Worm (Caenorhabditis elegans): ENCODE results near the gene B0035.3.

Gene B0035.3

ce11 chrIV:11314885-11315284 is at the start of gene B0035.3, which contains the start of the genes B0035.22 and pfd-4:
TSS of gene B0035.3 (minus strand) at chrIV:11314998.
TSS of gene B0035.22 (plus strand) at chrIV:11315153.
TSS of gene pfd-4 (plus strand) at chrIV:11315207.
- TF ChIP-seq unc-62 (GFP tag; optimal IDR thresholded peaks at IDR 0.05): no peak

ce11 chrIV:11363806-11364562 is 49.2 kb upstream of the B0035.3 start:
- TF ChIP-seq unc-62 (GFP tag; optimal IDR thresholded peaks at IDR 0.05): no peak

- TF ChIP-seq unc-62 (GFP tag; optimal IDR thresholded peaks at IDR 0.05): no peak
Measured at ce11 chrIV:11361409-11361808, 46.6 kb upstream of the B0035.3 start, which contains the start of gene T01G1.4. TSS of gene T01G1.4 (minus strand) at chrIV:11361509.

DNA sequence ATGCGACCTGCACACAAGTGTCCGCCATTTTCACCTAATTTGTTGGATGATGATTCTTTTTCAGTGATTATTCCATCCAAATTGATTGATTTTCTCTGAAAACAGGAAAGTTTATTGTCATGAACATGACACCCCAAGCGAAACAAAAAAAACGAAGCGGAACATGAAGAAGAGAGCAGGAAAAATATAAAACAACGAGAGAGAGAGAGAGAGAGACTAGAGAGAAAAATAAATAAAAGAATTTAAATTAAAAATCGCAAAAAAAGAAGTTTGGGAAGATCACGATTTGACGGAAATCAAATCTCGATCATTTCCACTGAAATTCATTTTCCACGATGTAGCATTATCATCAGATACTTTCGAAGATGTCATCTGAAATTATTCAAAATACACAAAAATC is 45.0 kb upstream of the B0035.3 start, which contains the start of gene klp-12:
TSS of gene klp-12 (minus strand) at position 101 of the 400 bp plus-strand sequence.
- TF ChIP-seq unc-62 (GFP tag; optimal IDR thresholded peaks at IDR 0.05): no peak

DNA sequence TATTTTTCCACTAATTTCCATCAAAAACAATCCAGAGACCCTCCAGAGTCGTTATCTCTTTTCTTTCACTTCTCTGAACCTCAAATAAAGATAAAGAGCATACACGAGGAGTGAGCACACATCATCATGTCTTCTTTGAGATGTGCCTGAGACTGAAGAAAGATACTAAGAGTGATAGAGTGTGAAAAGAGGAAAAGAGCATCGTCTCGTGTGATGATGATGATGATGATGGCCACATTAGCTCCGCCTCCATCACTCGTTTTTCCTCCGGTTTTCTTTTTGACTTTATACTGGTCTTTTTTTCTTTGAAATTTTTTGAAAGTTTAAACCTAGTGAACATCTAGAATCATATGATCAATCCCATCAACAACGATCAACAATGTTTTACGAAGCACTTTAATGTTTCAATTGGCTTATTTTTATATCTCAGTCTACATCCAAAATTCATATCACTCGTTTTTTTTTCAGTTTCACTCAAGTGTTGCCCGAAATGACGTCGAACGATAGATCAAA is 39.2 kb upstream of the B0035.3 start, which contains the start of gene T01G1.2:
TSS of gene T01G1.2 (plus strand) at position 463 of the 513 bp plus-strand sequence.
- no peak for TF ChIP-seq unc-62 (GFP tag; optimal IDR thresholded peaks at IDR 0.05)

DNA sequence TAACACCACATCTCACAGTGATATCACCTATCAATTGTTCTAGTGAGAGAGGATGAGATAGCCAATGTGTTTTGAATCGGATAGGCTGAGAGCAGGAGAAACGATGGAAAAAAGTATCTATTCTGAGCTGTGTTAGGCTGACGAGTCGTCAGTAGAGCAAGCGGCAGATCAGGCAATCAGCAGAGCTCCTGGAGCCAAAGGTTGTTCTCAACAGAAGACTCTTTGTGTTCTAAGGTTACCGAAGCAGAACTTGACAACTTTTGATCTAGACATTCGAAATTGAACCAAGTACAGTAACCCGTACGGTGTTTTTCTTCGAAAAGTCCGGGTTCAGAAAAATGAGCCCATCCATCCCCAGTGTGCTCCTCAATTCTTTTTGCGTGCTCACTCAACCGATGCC is 38.0 kb upstream of the B0035.3 start:
- TF ChIP-seq unc-62 (GFP tag; optimal IDR thresholded peaks at IDR 0.05): no peak

- no peak for TF ChIP-seq unc-62 (GFP tag; optimal IDR thresholded peaks at IDR 0.05)
Measured at ce11 chrIV:11351563-11351962, 36.8 kb upstream of the B0035.3 start.

DNA sequence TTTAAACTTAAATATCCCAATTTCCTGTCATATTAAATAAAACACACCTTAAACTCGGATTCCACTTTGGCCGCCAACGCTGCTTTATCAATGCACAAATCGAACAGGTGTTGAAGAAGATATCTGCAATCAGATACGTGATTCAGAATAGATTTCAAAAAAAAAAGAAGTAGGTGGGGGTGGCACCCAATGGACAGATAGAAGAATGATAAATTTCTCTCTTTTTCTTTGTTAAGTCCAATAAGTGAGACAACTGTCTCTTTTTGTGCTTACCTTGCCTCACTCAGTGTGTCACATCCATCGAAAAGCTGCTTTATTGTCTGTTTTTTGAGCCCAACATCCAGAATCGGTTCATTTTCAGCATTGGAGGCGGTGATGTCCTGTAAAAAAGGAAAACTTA is 36.0 kb upstream of the B0035.3 start:
- TF ChIP-seq unc-62 (GFP tag; optimal IDR thresholded peaks at IDR 0.05): no peak

ce11 chrIV:11349747-11350146 is 34.9 kb upstream of the B0035.3 start:
- no peak for TF ChIP-seq unc-62 (GFP tag; optimal IDR thresholded peaks at IDR 0.05)

DNA sequence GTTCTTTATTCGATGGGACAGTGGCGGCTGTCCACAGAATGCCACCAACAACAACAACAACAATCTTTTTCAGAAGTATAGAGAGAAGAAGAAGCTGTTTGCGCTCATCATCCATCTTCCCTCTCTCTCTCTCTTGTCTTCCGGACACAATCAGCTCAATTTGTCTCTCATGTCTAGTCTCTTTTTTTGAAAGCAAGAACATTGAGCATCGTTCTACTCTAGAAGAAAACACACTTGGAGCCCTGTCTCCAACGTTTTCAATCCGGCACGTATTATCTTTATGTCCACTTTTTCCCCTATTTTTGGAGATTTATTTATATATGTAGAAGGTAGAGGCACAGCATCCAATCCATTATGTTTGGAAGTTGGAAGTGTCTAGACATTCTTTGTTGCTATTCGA is 34.0 kb upstream of the B0035.3 start:
- no peak for TF ChIP-seq unc-62 (GFP tag; optimal IDR thresholded peaks at IDR 0.05)

- TF ChIP-seq unc-62 (GFP tag; optimal IDR thresholded peaks at IDR 0.05): no peak
Measured at ce11 chrIV:11347275-11347674, 32.5 kb upstream of the B0035.3 start.

- no peak for TF ChIP-seq unc-62 (GFP tag; optimal IDR thresholded peaks at IDR 0.05)
Measured at ce11 chrIV:11344288-11344687, 29.5 kb upstream of the B0035.3 start.

- TF ChIP-seq unc-62 (GFP tag; optimal IDR thresholded peaks at IDR 0.05): no peak
Measured at ce11 chrIV:11340735-11341443, 26.1 kb upstream of the B0035.3 start.

- TF ChIP-seq unc-62 (GFP tag; optimal IDR thresholded peaks at IDR 0.05): no peak
Measured at ce11 chrIV:11337021-11337420, 22.2 kb upstream of the B0035.3 start, which contains the start of gene F54E12.2. TSS of gene F54E12.2 (minus strand) at chrIV:11337184.

DNA sequence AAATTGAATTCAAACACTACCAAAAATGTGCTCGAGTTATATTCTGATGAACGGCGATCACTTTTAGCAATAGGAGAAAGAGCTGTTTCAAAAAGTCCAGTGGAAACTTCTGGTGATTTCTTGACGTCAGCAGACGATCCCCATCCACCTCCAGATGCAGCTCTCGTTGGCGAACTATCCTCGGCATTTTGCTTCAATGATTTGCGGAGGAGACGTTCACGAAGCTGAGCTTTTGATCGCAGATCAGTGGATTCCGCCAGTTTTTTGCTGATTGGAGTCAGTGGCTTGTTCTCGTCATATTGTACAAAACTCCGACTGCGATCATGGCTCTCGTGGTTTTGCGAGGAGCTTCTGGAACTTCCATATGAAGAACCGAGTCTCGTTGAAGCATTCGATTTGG is 21.4 kb upstream of the B0035.3 start:
- no peak for TF ChIP-seq unc-62 (GFP tag; optimal IDR thresholded peaks at IDR 0.05)

DNA sequence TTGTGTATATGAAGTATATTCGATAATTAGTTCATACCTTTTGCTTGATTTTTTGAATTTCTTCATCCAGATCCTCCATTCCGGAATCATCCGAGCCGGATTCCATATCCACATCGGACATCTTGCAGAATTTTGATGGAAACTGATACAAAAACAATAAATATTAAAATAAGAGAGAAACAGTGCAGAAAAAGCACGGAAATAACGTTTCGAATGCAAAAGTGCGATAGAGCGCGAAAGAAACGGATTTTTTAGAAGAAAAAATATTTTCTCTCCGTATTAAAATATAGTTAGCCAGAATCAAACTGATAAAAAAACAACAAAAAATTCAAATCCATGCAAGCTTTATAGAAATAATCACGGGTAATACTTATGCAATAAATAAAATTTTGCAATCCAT is 18.0 kb upstream of the B0035.3 start, which contains the start of gene sart-3:
TSS of gene sart-3 (minus strand) at position 219 of the 400 bp plus-strand sequence.
- no peak for TF ChIP-seq unc-62 (GFP tag; optimal IDR thresholded peaks at IDR 0.05)
